Worm (Caenorhabditis elegans): ENCODE measurements around the gene C46C2.5.

DNA sequence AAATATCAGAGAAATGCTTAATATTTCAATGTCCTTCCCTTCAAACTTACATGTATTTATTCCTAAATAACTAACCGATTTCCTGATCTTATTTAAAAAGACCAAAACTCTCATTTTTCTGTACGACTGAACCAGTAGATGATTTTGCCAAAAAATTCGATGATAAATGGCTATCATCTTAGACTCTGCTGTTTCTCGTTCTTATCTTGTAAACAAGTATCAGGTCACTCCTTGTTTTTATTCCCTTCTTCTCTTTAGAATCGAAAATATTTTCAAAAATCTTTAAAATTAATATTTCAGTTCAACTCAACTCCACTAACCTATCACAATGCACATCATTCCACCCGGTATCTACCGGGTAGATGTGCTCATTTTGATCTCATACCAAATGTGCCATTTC is 25.0 kb upstream of the C46C2.5 start, which contains the start of gene C46C2.2:
- TF ChIP-seq blmp-1 (tag; optimal IDR thresholded peaks at IDR 0.05) (no peak), nhr-76 (tag; optimal IDR thresholded peaks at IDR 0.05) (no peak), snpc-4 (tag; optimal IDR thresholded peaks at IDR 0.05) (no peak), lin-13 (GFP tag; optimal IDR thresholded peaks at IDR 0.05) (no peak), efl-1 (optimal IDR thresholded peaks at IDR 0.05) (no peak), efl-1 (GFP tag; optimal IDR thresholded peaks at IDR 0.05 in 1 of 2) (no peak), aly-2 (tag; optimal IDR thresholded peaks at IDR 0.05) (no peak), lin-39 (tag; optimal IDR thresholded peaks at IDR 0.05) (no peak), zag-1 (tag; optimal IDR thresholded peaks at IDR 0.05) (no peak), fkh-8 (tag; optimal IDR thresholded peaks at IDR 0.05) (no peak), jun-1 (tag; optimal IDR thresholded peaks at IDR 0.05) (no peak), fkh-10 (GFP tag; optimal IDR thresholded peaks at IDR 0.05) (no peak), egl-27 (tag; optimal IDR thresholded peaks at IDR 0.05) (no peak), nhr-71 (tag; optimal IDR thresholded peaks at IDR 0.05) (no peak), nhr-77 (tag; optimal IDR thresholded peaks at IDR 0.05) (no peak)

Data from whole organism, L1 larva.